Worm (Caenorhabditis elegans): ENCODE results near the gene T06E4.5.

DNA sequence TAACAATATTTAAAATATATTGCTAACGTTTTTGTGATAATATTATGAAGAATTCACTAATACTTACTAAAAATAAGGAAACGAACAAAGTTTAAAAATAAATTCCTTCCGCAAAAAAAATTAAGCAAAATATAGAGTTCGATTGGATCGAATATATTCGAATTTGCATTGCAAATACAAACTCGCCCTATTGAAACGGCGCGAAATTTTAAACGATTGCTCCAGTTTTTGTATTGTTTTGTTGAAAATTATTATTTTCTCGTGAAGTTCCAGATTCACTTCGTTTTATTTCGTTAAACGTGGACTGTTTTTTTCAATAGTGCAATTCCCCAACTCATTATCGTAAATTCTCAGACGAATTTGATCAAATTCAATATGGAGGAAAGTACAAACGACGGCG is 14.5 kb downstream of the T06E4.5 start, which contains the start of the genes atl-1 and hcp-2:
- TF ChIP-seq npax-4 (tag; optimal IDR thresholded peaks at IDR 0.05) (no peak), unc-55 (GFP tag; optimal IDR thresholded peaks at IDR 0.05) (no peak), F13H6.1 (tag; optimal IDR thresholded peaks at IDR 0.05) (no peak), hlh-8 (tag; optimal IDR thresholded peaks at IDR 0.05) (no peak)

Measured in whole organism, late embryonic.